Worm (Caenorhabditis elegans) whole organism, early embryonic: Measurements from ENCODE around the gene gnrr-7.

ENCODE experiments used
- B0310.2 ChIP-seq: sonication (generic microtip); optimal IDR thresholded peaks from 2 replicates; lab custom pipeline; 2016; ENCODE audit warnings: mild to moderate bottlenecking, missing genetic modification characterization, missing compliant biosample characterization
- ama-1 ChIP-seq: fragments of 150-350 bp; optimal IDR thresholded peaks from 2 replicates; lab custom pipeline; 2014
- ceh-13 ChIP-seq: fragments of 200-800 bp; sonication (Bioruptor generic); optimal IDR thresholded peaks from 2 replicates; lab custom pipeline; 2018; ENCODE audit warnings: mild to moderate bottlenecking, missing genetic modification characterization, missing compliant biosample characterization
- hmbx-1 ChIP-seq: sonication (generic microtip); optimal IDR thresholded peaks from 2 replicates; lab custom pipeline; 2016; ENCODE audit warnings: mild to moderate bottlenecking, missing genetic modification characterization, missing compliant biosample characterization
- sea-1 ChIP-seq: fragments of 200-800 bp; sonication (Bioruptor generic); conservative IDR thresholded peaks from 2 replicates; pipeline ENCODE4 v1.3.6; 2022; ENCODE audit warnings: missing genetic modification characterization, missing compliant biosample characterization
- tbx-37 ChIP-seq: fragments of 200-800 bp; sonication (Bioruptor generic); conservative IDR thresholded peaks from 2 replicates; pipeline ENCODE4 v1.3.6; 2022; ENCODE audit warnings: missing genetic modification reagents, missing genetic modification characterization, missing compliant biosample characterization

- TF ChIP-seq sea-1 (GFP tag; lab: Robert Waterston, UW) (no peak), hmbx-1 (tag; lab: Kevin White, UChicago) (no peak), ceh-13 (GFP tag; lab: Kevin White, UChicago) (no peak), tbx-37 (GFP tag; lab: Robert Waterston, UW) (no peak), B0310.2 (tag; lab: Kevin White, UChicago) (no peak), ama-1 (lab: Kevin White, UChicago) (no peak)
Measured at ce11 chrX:11189515-11189914, 3.9 kb downstream of the gnrr-7 start, which contains the start of gene F13D2.1.
